Worm (Caenorhabditis elegans) whole organism, midembryonic: ENCODE measurements around the gene H42K12.3.
A peak's percentile ranks its signal among the peaks of the same experiment; 100 is the strongest.

Experiments used
- T22C8.4 ChIP-seq: fragments of 200-800 bp; sonication (Bioruptor generic); IDR thresholded peaks from 2 replicates; pipeline ENCODE4 v1.3.6; 2022; ENCODE audit warnings: missing genetic modification characterization, missing compliant biosample characterization
- cog-1 ChIP-seq: sonication (generic microtip); optimal IDR thresholded peaks from 2 replicates; lab custom pipeline; 2016; ENCODE audit warnings: missing genetic modification characterization, missing compliant biosample characterization
- flt-1 ChIP-seq: fragments of 200-800 bp; sonication (Bioruptor generic); IDR thresholded peaks from 2 replicates; pipeline ENCODE4 v1.3.6; 2022; ENCODE audit warnings: missing genetic modification characterization, missing compliant biosample characterization
- klf-2 ChIP-seq: fragments of 200-800 bp; sonication (Bioruptor generic); conservative IDR thresholded peaks from 2 replicates; pipeline ENCODE4 v1.3.6; 2022; ENCODE audit warnings: missing genetic modification reagents, missing genetic modification characterization, missing compliant biosample characterization
- med-1 ChIP-seq: sonication (generic microtip); optimal IDR thresholded peaks from 2 replicates; lab custom pipeline; 2017; ENCODE audit warnings: missing genetic modification characterization, mild to moderate bottlenecking, missing compliant biosample characterization, antibody characterized with exemption, missing genetic modification reagents; ENCODE audit not compliant: insufficient read depth
- ref-1 ChIP-seq: fragments of 200-800 bp; sonication (Bioruptor generic); conservative IDR thresholded peaks from 2 replicates; pipeline ENCODE4 v1.3.6; 2022; ENCODE audit warnings: missing genetic modification reagents, missing genetic modification characterization, missing compliant biosample characterization
- tab-1 ChIP-seq: fragments of 200-800 bp; sonication (Bioruptor generic); IDR thresholded peaks from 2 replicates; pipeline ENCODE4 v1.3.6; 2022; ENCODE audit warnings: missing genetic modification characterization, missing compliant biosample characterization
- ztf-23 ChIP-seq: fragments of 200-800 bp; sonication (Bioruptor generic); IDR thresholded peaks from 2 replicates; pipeline ENCODE4 v1.3.6; 2022; ENCODE audit warnings: missing genetic modification reagents, missing genetic modification characterization, missing compliant biosample characterization
- ztf-29 ChIP-seq: fragments of 200-800 bp; sonication (Bioruptor generic); IDR thresholded peaks from 2 replicates; pipeline ENCODE4 v1.3.6; 2022; ENCODE audit warnings: missing genetic modification reagents, missing genetic modification characterization, missing compliant biosample characterization

The H42K12.3 gene

DNA sequence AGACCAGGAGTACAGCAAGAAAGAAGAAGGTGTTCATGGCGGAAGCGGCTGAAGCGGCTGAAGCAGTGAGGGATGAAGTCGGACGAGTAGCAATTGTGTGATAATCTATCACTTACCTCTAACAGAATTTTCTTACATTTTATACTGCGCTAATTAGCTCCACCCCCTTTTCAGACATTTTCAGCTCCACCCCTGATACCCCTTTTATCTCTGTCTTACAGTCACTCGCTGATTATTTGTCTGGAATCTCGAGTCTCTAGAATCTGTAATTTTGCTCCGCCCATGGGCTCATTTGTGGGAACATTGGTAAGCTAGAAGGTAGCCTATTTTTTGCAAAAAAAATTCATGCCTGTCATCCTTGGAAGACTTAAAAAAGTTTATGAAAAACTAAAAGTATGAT, 33.1 kb downstream of the H42K12.3 start, which contains the start of gene ins-39:
Gene ins-39, minus strand, starts transcription at position 101 of the 400 bp plus-strand sequence.
- TF ChIP-seq T22C8.4 (GFP tag; lab: Robert Waterston, UW) (no peak), med-1 (no peak), klf-2 (GFP tag; lab: Robert Waterston, UW) (no peak), ztf-23 (no peak), ztf-29 (no peak), tab-1 (GFP tag; lab: Robert Waterston, UW) (no peak), cog-1 (tag; lab: Kevin White, UChicago) (no peak), flt-1 (no peak), ref-1 (GFP tag; lab: Robert Waterston, UW) (no peak)

- TF ChIP-seq cog-1 (tag; lab: Kevin White, UChicago) (peak; percentile 86), flt-1 (peak; percentile 63), T22C8.4 (GFP tag; lab: Robert Waterston, UW) (peak; percentile 84), klf-2 (GFP tag; lab: Robert Waterston, UW) (0 out of 2 replicates have a peak, but pooled peaks have one; percentile 21), ztf-23 (0 out of 2 replicates have a peak, but pooled peaks have one; percentile 66), ref-1 (GFP tag; lab: Robert Waterston, UW) (no peak), tab-1 (GFP tag; lab: Robert Waterston, UW) (no peak; the same call in 1 of the 2 replicates), med-1 (peak; percentile 26)
These were observed 33.6 kb downstream of the H42K12.3 start for ce11 chrX:1344818-1345217.

DNA sequence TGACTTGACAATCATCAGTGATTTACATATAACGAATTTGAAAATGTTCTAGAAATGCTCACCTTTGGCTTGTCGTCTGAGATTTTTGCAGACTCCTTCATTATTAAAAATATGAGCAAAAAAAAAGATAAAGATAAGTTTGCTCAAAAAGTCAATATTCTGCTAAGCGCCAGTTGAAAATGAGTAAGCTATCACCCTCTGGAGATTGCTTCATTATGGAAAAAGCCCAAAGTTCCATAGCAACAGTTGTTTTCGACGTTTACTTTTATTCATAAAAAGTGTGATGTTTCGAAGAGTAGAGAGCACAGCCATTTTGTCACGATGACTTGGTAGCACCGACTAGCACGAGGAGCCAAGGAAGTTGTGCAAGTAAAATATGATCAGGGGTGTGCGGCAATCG, 47.1 kb downstream of the H42K12.3 start, which contains the start of gene F56C3.3:
Gene F56C3.3, minus strand, starts transcription at position 101 of the 400 bp plus-strand sequence.
- TF ChIP-seq klf-2 (GFP tag; lab: Robert Waterston, UW), result no peak
- TF ChIP-seq ztf-23, result no peak
- no peak for TF ChIP-seq tab-1 (GFP tag; lab: Robert Waterston, UW)
- no peak for TF ChIP-seq ztf-29
- no peak for TF ChIP-seq med-1
- no peak for TF ChIP-seq T22C8.4 (GFP tag; lab: Robert Waterston, UW)
- no peak for TF ChIP-seq ref-1 (GFP tag; lab: Robert Waterston, UW)
- no peak for TF ChIP-seq flt-1
- TF ChIP-seq cog-1 (tag; lab: Kevin White, UChicago), result no peak

DNA sequence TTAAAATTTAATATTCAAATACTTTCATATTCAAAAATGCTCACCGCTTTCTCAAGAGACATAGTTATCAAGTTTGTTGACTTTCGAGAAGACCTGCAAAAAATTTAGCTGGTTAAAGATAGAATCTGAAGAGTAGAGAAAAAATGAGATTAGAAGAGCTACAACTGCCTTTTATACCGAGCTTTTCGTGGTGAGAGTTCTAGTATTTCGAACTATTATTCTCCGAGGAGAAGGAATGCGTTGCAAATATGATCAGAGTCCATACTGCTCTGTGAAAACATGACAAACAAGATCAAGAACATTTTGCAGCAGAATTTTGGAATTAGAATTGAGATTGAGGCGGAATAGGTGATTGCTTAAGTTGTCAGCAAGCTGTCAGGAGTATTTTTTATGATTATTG, 49.4 kb downstream of the H42K12.3 start, which contains the start of gene F56C3.4:
Gene F56C3.4, minus strand, starts transcription at position 101 of the 400 bp plus-strand sequence.
- TF ChIP-seq ref-1 (GFP tag; lab: Robert Waterston, UW) (no peak), med-1 (no peak), cog-1 (tag; lab: Kevin White, UChicago) (no peak), ztf-29 (no peak), tab-1 (GFP tag; lab: Robert Waterston, UW) (no peak), T22C8.4 (GFP tag; lab: Robert Waterston, UW) (no peak), ztf-23 (no peak), klf-2 (GFP tag; lab: Robert Waterston, UW) (no peak)
